Fruit fly (Drosophila melanogaster): Measurements from ENCODE around the gene mas.
A peak's percentile ranks its signal among the peaks of the same experiment; 100 is the strongest.

DNA sequence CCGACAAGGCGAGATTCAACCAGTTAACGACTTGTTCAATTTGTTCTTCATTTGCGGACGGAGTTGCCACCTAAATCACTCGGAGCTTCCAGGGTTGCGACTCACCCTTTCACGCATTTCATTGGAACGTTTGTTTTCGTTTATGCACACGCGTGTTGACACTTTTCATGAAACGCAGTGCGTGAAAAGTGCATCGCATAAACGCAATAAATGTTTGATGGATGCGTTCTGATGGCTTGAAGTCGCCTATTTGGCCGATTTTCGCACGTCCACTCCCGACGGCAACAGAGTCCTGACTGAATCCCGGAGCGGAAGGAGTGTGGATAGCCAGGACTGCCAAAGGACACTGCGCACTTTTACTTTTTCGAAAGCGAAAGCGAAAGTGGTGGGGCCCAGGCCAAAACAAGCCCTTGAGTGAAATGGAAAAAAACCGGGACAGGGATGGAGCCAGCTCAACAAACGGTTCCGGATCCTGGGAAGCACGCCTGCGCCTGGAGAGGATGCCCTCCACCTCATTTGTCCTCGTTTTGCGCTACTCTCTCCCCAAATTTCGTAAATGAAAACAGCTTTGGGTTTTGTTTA is 10.8 kb upstream of the mas start, which contains the start of gene Teh4:
- TF ChIP-seq CG14711 (tag; optimal IDR thresholded peaks at IDR 0.05) (no peak), tj (GFP tag; optimal IDR thresholded peaks at IDR 0.05) (no peak), bab1 (GFP tag; optimal IDR thresholded peaks at IDR 0.05) (no peak), CG7045 (GFP tag; optimal IDR thresholded peaks at IDR 0.05) (peak; percentile 0), cnc (optimal IDR thresholded peaks at IDR 0.05) (no peak), kay (GFP tag; ENCODE audit: borderline replicate concordance) (no peak), Clk (GFP tag; optimal IDR thresholded peaks at IDR 0.05) (no peak), CG12768 (GFP tag; optimal IDR thresholded peaks at IDR 0.05) (no peak)
